Fruit fly (Drosophila melanogaster) Kc167 (cell line): ENCODE data around the gene mRpL40.

Experiments used
- h ChIP-seq: fragments of >200 bp; optimal IDR thresholded peaks from 3 replicates; lab custom pipeline; 2018; ENCODE audit warnings: missing external identifiers
- psq ChIP-seq: fragments of >200 bp; optimal IDR thresholded peaks from 2 replicates; lab custom pipeline; 2017; ENCODE audit warnings: missing external identifiers

dm6 chr3R:11435537-11436234 lies 28.0 kb downstream of the mRpL40 start, which contains the start of the genes Exd2 and CG5281:
- TF ChIP-seq psq (lab: Kevin White, UChicago) (no peak), h (lab: Kevin White, UChicago) (no peak)
